Fruit fly (Drosophila melanogaster): Measurements from ENCODE around the gene CG4594.
A peak's percentile ranks its signal among the peaks of the same experiment; 100 is the strongest.

dm6 chr2L:9911783-9912182 lies 8.2 kb upstream of the CG4594 start:
- TF ChIP-seq esn (GFP tag; optimal IDR thresholded peaks at IDR 0.05) (no peak), Ets96B (tag; optimal IDR thresholded peaks at IDR 0.05) (no peak), fd59A (GFP tag; optimal IDR thresholded peaks at IDR 0.05) (no peak), vri (GFP tag; optimal IDR thresholded peaks at IDR 0.05) (no peak), pdm3 (GFP tag; optimal IDR thresholded peaks at IDR 0.05) (peak; percentile 28), CG8632 (GFP tag; optimal IDR thresholded peaks at IDR 0.05) (no peak), Sox15 (GFP tag; optimal IDR thresholded peaks at IDR 0.05) (no peak)

All from whole organism, prepupa.